Worm (Caenorhabditis elegans) whole organism, L2 larva: ENCODE results near the gene K06H6.1.

ENCODE experiments used
- R02D3.7 ChIP-seq: fragments of 150-350 bp; optimal IDR thresholded peaks from 2 replicates; lab custom pipeline; 2014; ENCODE audit warnings: missing biosample characterization, missing genetic modification characterization
- Y55F3AM.14 ChIP-seq: fragments of 200-800 bp; sonication (Bioruptor generic); optimal IDR thresholded peaks from 2 replicates; lab custom pipeline; 2018; ENCODE audit warnings: mild to moderate bottlenecking, missing genetic modification characterization, missing compliant biosample characterization
- aly-2 ChIP-seq: fragments of 150-350 bp; optimal IDR thresholded peaks from 2 replicates; lab custom pipeline; 2014; ENCODE audit warnings: missing biosample characterization, missing genetic modification characterization
- mab-5 ChIP-seq: fragments of 150-350 bp; optimal IDR thresholded peaks from 2 replicates; lab custom pipeline; 2014; ENCODE audit warnings: missing biosample characterization, missing genetic modification characterization
- nhr-11 ChIP-seq: fragments of 150-350 bp; optimal IDR thresholded peaks from 2 replicates; lab custom pipeline; 2014; ENCODE audit warnings: missing biosample characterization, missing genetic modification characterization
- nhr-77 ChIP-seq: fragments of 150-350 bp; optimal IDR thresholded peaks from 2 replicates; lab custom pipeline; 2014; ENCODE audit warnings: missing biosample characterization, missing genetic modification characterization
- snpc-4 ChIP-seq: fragments of 150-350 bp; optimal IDR thresholded peaks from 2 replicates; lab custom pipeline; 2014; ENCODE audit warnings: missing biosample characterization, missing genetic modification characterization
- unc-55 ChIP-seq: fragments of 150-350 bp; sonication (generic microtip); optimal IDR thresholded peaks from 3 replicates; lab custom pipeline; 2014; ENCODE audit warnings: missing biosample characterization, missing genetic modification reagents, missing genetic modification characterization
- unc-62 ChIP-seq: fragments of 150-350 bp; optimal IDR thresholded peaks from 2 replicates; lab custom pipeline; 2014; ENCODE audit warnings: missing biosample characterization, missing genetic modification reagents, missing genetic modification characterization
- zag-1 ChIP-seq: fragments of 150-350 bp; optimal IDR thresholded peaks from 2 replicates; lab custom pipeline; 2014; ENCODE audit warnings: missing biosample characterization, missing genetic modification characterization

ce11 chrV:539040-539510, 48.8 kb upstream of the K06H6.1 start, which contains the start of gene nhr-155:
- TF ChIP-seq aly-2 (tag; lab: Kevin White, UChicago) (no peak), mab-5 (no peak), snpc-4 (tag; lab: Kevin White, UChicago) (no peak), nhr-11 (no peak), unc-55 (GFP tag; lab: Kevin White, UChicago) (no peak), Y55F3AM.14 (GFP tag; lab: Kevin White, UChicago) (no peak), unc-62 (GFP tag; lab: Kevin White, UChicago) (no peak), nhr-77 (tag; lab: Kevin White, UChicago) (no peak), R02D3.7 (no peak), zag-1 (tag; lab: Kevin White, UChicago) (no peak)
